Fruit fly (Drosophila melanogaster): ENCODE results near the gene Jon99Cii.

DNA sequence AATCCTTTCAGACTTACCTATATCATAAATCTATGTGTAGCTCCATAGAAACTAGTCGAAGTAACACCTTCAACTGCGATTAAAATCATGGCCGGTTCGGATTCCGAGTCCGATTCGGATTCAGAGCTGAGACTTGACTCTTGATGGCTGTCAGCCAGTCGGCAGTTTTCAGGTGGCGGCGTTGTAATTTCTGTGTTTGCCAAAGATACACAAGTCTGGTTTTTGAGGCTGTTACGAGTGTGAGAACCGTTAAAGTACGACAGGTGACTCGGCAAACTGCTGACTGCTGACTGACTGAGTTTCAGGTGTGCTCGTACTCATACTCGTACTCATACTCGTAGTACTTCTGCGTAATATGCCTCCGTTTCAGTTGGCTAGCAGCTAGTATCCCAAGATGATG is 33.2 kb downstream of the Jon99Cii start:
- TF ChIP-seq EcR (GFP tag; optimal IDR thresholded peaks at IDR 0.05) (no peak), psq (optimal IDR thresholded peaks at IDR 0.05) (no peak), CG8478 (optimal IDR thresholded peaks at IDR 0.05) (no peak), usp (GFP tag; optimal IDR thresholded peaks at IDR 0.05) (no peak)
